Fruit fly (Drosophila melanogaster) whole organism, pupa: Measurements from ENCODE around the gene CG43232.
A peak's percentile ranks its signal among the peaks of the same experiment; 100 is the strongest.

Source experiments
- CG10348 ChIP-seq: fragments of 200-800 bp; sonication (Bioruptor generic); IDR thresholded peaks from 2 replicates; pipeline ENCODE4 v1.3.6; 2022; ENCODE audit warnings: missing biosample characterization, missing genetic modification characterization
- CG12605 ChIP-seq: fragments of 200-800 bp; sonication (Bioruptor generic); IDR thresholded peaks from 2 replicates; pipeline ENCODE4 v1.3.6; 2022; ENCODE audit warnings: missing biosample characterization, missing genetic modification characterization
- CG13204 ChIP-seq: fragments of 200-800 bp; sonication (Bioruptor generic); optimal IDR thresholded peaks from 2 replicates; lab custom pipeline; 2018; ENCODE audit warnings: missing biosample characterization, mild to moderate bottlenecking, missing genetic modification characterization, moderate library complexity
- CG14655 ChIP-seq: fragments of 200-800 bp; sonication (Bioruptor generic); optimal IDR thresholded peaks from 3 replicates; lab custom pipeline; 2017; ENCODE audit warnings: mild to moderate bottlenecking, missing biosample characterization, missing genetic modification reagents, missing genetic modification characterization
- CG15710 ChIP-seq: fragments of 200-800 bp; sonication (Bioruptor generic); optimal IDR thresholded peaks from 2 replicates; lab custom pipeline; 2018; ENCODE audit warnings: missing biosample characterization, mild to moderate bottlenecking, missing genetic modification characterization, moderate library complexity
- CG17806 ChIP-seq: fragments of 200-800 bp; sonication (Bioruptor generic); optimal IDR thresholded peaks from 2 replicates; lab custom pipeline; 2018; ENCODE audit warnings: missing biosample characterization, mild to moderate bottlenecking, missing genetic modification characterization, moderate library complexity
- CG32121 ChIP-seq: fragments of 200-800 bp; sonication (Bioruptor generic); IDR thresholded peaks from 2 replicates; pipeline ENCODE4 v1.3.6; 2022; ENCODE audit warnings: missing biosample characterization, missing genetic modification characterization
- CG34367 ChIP-seq: fragments of 200-800 bp; sonication (Bioruptor generic); optimal IDR thresholded peaks from 2 replicates; lab custom pipeline; 2018; ENCODE audit warnings: missing biosample characterization, mild to moderate bottlenecking, missing genetic modification characterization
- CG4496 ChIP-seq: fragments of 200-800 bp; sonication (Bioruptor generic); IDR thresholded peaks from 3 replicates; pipeline ENCODE4 v1.3.6; 2022; ENCODE audit warnings: missing biosample characterization, missing genetic modification characterization
- CG8159 ChIP-seq: fragments of 200-800 bp; sonication (Bioruptor generic); optimal IDR thresholded peaks from 3 replicates; lab custom pipeline; 2018; ENCODE audit warnings: missing biosample characterization, mild to moderate bottlenecking, missing genetic modification characterization, moderate library complexity
- CG8301 ChIP-seq: fragments of 200-800 bp; sonication (Bioruptor generic); optimal IDR thresholded peaks from 2 replicates; lab custom pipeline; 2018; ENCODE audit warnings: missing biosample characterization, mild to moderate bottlenecking, missing genetic modification characterization
- CG9948 ChIP-seq: fragments of 200-800 bp; sonication (Bioruptor generic); optimal IDR thresholded peaks from 2 replicates; lab custom pipeline; 2018; ENCODE audit warnings: missing biosample characterization, mild to moderate bottlenecking, missing genetic modification characterization, moderate library complexity
- D1 ChIP-seq: fragments of 200-800 bp; sonication (Bioruptor generic); optimal IDR thresholded peaks from 2 replicates; lab custom pipeline; 2018; ENCODE audit warnings: missing biosample characterization, mild to moderate bottlenecking, missing genetic modification characterization, moderate library complexity
- EcR ChIP-seq: fragments of 200-800 bp; sonication (Bioruptor generic); optimal IDR thresholded peaks from 3 replicates; lab custom pipeline; 2019; ENCODE audit warnings: missing biosample characterization, missing genetic modification characterization, mild to moderate bottlenecking, moderate library complexity, missing genetic modification reagents
- Ets98B ChIP-seq: fragments of 200-800 bp; sonication (Bioruptor generic); IDR thresholded peaks from 2 replicates; pipeline ENCODE4 v1.3.6; 2022; ENCODE audit warnings: missing biosample characterization, missing genetic modification characterization
- Pif1A ChIP-seq: fragments of 200-800 bp; sonication (Bioruptor generic); optimal IDR thresholded peaks from 3 replicates; lab custom pipeline; 2016; ENCODE audit warnings: missing biosample characterization, missing genetic modification characterization
- Pif1B ChIP-seq: fragments of 200-800 bp; sonication (Bioruptor generic); optimal IDR thresholded peaks from 3 replicates; lab custom pipeline; 2016; ENCODE audit warnings: missing biosample characterization, missing genetic modification characterization
- Snoo ChIP-seq: fragments of 200-800 bp; sonication (Bioruptor generic); optimal IDR thresholded peaks from 3 replicates; lab custom pipeline; 2017; ENCODE audit warnings: missing biosample characterization, mild to moderate bottlenecking, missing genetic modification characterization, inconsistent platforms
- fd96Ca ChIP-seq: fragments of 200-800 bp; sonication (Bioruptor generic); IDR thresholded peaks from 3 replicates; pipeline ENCODE4 v1.3.6; 2022; ENCODE audit warnings: missing biosample characterization, missing genetic modification characterization
- gl ChIP-seq: fragments of 200-800 bp; sonication (Bioruptor generic); optimal IDR thresholded peaks from 2 replicates; lab custom pipeline; 2018; ENCODE audit warnings: missing biosample characterization, mild to moderate bottlenecking, missing genetic modification characterization
- rn ChIP-seq: fragments of 200-800 bp; sonication (Bioruptor generic); IDR thresholded peaks from 2 replicates; pipeline ENCODE4 v1.3.6; 2022; ENCODE audit warnings: missing biosample characterization, missing genetic modification characterization

The CG43232 gene

dm6 chr2L:6939698-6940097 lies 7.8 kb downstream of the CG43232 start:
- TF ChIP-seq Pif1A (GFP tag; lab: Kevin White, UChicago) (no peak), fd96Ca (GFP tag; lab: Robert Waterston, UW) (no peak), CG32121 (GFP tag; lab: Robert Waterston, UW) (peak; percentile 7; the same call in 1 of the 2 replicates)
- TF ChIP-seq, all 21 proteins: peak for 1

- TF ChIP-seq EcR (GFP tag; lab: Kevin White, UChicago) (no peak), fd96Ca (GFP tag; lab: Robert Waterston, UW) (no peak), Snoo (tag; lab: Kevin White, UChicago) (no peak), Pif1B (GFP tag; lab: Kevin White, UChicago) (no peak), CG13204 (GFP tag; lab: Kevin White, UChicago) (no peak), CG8159 (tag; lab: Kevin White, UChicago) (no peak), D1 (tag; lab: Kevin White, UChicago) (no peak), Pif1A (GFP tag; lab: Kevin White, UChicago) (no peak)
These were observed 9.8 kb downstream of the CG43232 start for dm6 chr2L:6941731-6942130.

- no peak for TF ChIP-seq CG15710 (tag; lab: Kevin White, UChicago)
- TF ChIP-seq Snoo (tag; lab: Kevin White, UChicago) = no peak
- TF ChIP-seq EcR (GFP tag; lab: Kevin White, UChicago) = no peak
- no peak for TF ChIP-seq CG8301 (tag; lab: Kevin White, UChicago)
These were observed 10.8 kb downstream of the CG43232 start, which contains the start of gene CG18304 for dm6 chr2L:6942714-6943113. TSS of gene CG18304 (minus strand) at chr2L:6942814.

DNA sequence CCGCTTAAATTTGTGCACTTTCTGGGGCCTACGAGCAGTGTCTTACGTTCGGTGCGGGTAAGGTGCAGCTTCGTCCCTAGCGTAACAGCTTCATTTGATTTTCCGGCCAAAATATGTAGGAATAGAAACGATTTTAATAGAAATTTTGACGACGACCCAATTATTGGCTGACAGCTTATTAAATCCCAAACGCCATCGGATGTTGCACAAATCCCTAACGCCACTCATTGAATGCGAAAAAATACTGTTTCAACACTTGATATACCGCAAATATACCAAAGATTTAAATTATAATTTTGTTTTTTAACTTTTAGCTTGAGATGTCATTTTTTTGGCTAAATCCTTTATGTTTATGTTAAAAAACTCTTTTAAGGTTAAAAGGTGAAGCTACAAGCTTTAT lies 13.2 kb downstream of the CG43232 start, which contains the start of gene Fgop2:
Gene Fgop2 (minus strand): TSS at position 202 of the 400 bp plus-strand sequence.
- TF ChIP-seq CG9948 (tag; lab: Kevin White, UChicago) (no peak), CG10348 (no peak), CG4496 (GFP tag; lab: Robert Waterston, UW) (no peak), fd96Ca (GFP tag; lab: Robert Waterston, UW) (no peak), CG32121 (GFP tag; lab: Robert Waterston, UW) (no peak), EcR (GFP tag; lab: Kevin White, UChicago) (no peak), CG13204 (GFP tag; lab: Kevin White, UChicago) (no peak), CG8301 (tag; lab: Kevin White, UChicago) (no peak), Snoo (tag; lab: Kevin White, UChicago) (no peak), rn (GFP tag; lab: Robert Waterston, UW) (no peak), Pif1A (GFP tag; lab: Kevin White, UChicago) (no peak), Pif1B (GFP tag; lab: Kevin White, UChicago) (no peak), CG17806 (no peak), CG12605 (GFP tag; lab: Robert Waterston, UW) (no peak), CG34367 (tag; lab: Kevin White, UChicago) (no peak), CG14655 (no peak), gl (tag; lab: Kevin White, UChicago) (no peak)

- peak; percentile 8 for TF ChIP-seq CG34367 (tag; lab: Kevin White, UChicago)
- TF ChIP-seq EcR (GFP tag; lab: Kevin White, UChicago) = peak; percentile 58
- no peak for TF ChIP-seq Ets98B (GFP tag; lab: Robert Waterston, UW)
- TF ChIP-seq CG12605 (GFP tag; lab: Robert Waterston, UW) = peak; percentile 42; the same call in 1 of the 2 replicates
These were observed 16.6 kb downstream of the CG43232 start, which contains the start of gene ihog for dm6 chr2L:6948540-6948942. TSS of gene ihog (minus strand) at chr2L:6948808.

DNA sequence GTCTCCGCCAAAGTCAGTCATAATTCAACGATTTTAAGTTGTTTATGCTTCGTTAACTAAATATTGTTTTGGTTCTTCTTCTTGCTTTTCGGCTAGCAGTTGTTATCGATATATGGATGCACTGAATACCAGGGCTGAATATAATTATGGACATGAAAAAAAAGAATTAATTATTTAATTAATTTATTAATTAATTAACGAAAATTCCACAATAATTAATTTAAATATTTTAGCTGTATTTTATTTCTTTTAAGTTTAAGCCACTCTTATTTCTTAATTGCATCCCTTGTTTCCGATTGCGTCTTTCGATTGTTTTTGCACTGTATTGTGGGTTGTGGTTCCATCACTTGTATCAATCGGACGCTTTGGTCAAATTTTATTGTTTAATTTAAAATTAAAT lies 18.2 kb downstream of the CG43232 start, which contains the start of the genes Gas41 and SA1:
Gene Gas41 (minus strand): TSS at position 112 of the 400 bp plus-strand sequence.
Gene SA1 (plus strand): TSS at position 326 of the 400 bp plus-strand sequence.
- TF ChIP-seq Pif1A (GFP tag; lab: Kevin White, UChicago) (no peak), CG8159 (tag; lab: Kevin White, UChicago) (peak; percentile 82), CG13204 (GFP tag; lab: Kevin White, UChicago) (no peak), fd96Ca (GFP tag; lab: Robert Waterston, UW) (no peak), Pif1B (GFP tag; lab: Kevin White, UChicago) (no peak), gl (tag; lab: Kevin White, UChicago) (peak; percentile 25), CG9948 (tag; lab: Kevin White, UChicago) (peak; percentile 82), CG8301 (tag; lab: Kevin White, UChicago) (no peak), CG12605 (GFP tag; lab: Robert Waterston, UW) (no peak), Snoo (tag; lab: Kevin White, UChicago) (peak; percentile 30), rn (GFP tag; lab: Robert Waterston, UW) (peak; percentile 70), CG10348 (no peak), EcR (GFP tag; lab: Kevin White, UChicago) (no peak), CG15710 (tag; lab: Kevin White, UChicago) (peak; percentile 92), CG4496 (GFP tag; lab: Robert Waterston, UW) (peak; percentile 87), CG14655 (no peak), CG32121 (GFP tag; lab: Robert Waterston, UW) (peak; percentile 86), D1 (tag; lab: Kevin White, UChicago) (no peak), CG17806 (peak; percentile 86), Ets98B (GFP tag; lab: Robert Waterston, UW) (peak; percentile 85), CG34367 (tag; lab: Kevin White, UChicago) (peak; percentile 48)
